Fruit fly (Drosophila melanogaster) whole organism, embryonic: ENCODE measurements around the gene CG31804.

Source experiments
- C15 ChIP-seq: fragments of 200-800 bp; sonication (Bioruptor generic); IDR thresholded peaks from 3 replicates; pipeline ENCODE4 v1.3.6; 2022; ENCODE audit warnings: missing biosample characterization, missing genetic modification characterization
- CG12659 ChIP-seq: fragments of 200-800 bp; sonication (Bioruptor generic); optimal IDR thresholded peaks from 3 replicates; lab custom pipeline; 2017; ENCODE audit warnings: mild to moderate bottlenecking, missing biosample characterization, missing genetic modification reagents, missing genetic modification characterization
- CG13123 ChIP-seq: fragments of 200-800 bp; sonication (Bioruptor generic); optimal IDR thresholded peaks from 2 replicates; lab custom pipeline; 2016; ENCODE audit warnings: missing biosample characterization, missing genetic modification characterization
- CG13287 ChIP-seq: fragments of 200-800 bp; sonication (Bioruptor generic); IDR thresholded peaks from 2 replicates; pipeline ENCODE4 v1.3.6; 2022; ENCODE audit warnings: missing biosample characterization, missing genetic modification characterization; ENCODE audit not compliant: partially characterized antibody
- CG14667 ChIP-seq: fragments of 200-800 bp; sonication (Bioruptor generic); IDR thresholded peaks from 2 replicates; pipeline ENCODE4 v1.3.6; 2022; ENCODE audit warnings: missing biosample characterization, missing genetic modification characterization
- CG14710 ChIP-seq: fragments of 200-800 bp; sonication (Bioruptor generic); optimal IDR thresholded peaks from 3 replicates; lab custom pipeline; 2019; ENCODE audit warnings: missing biosample characterization, mild to moderate bottlenecking, missing genetic modification characterization, moderate library complexity
- CG15011 ChIP-seq: fragments of 200-800 bp; sonication (Bioruptor generic); optimal IDR thresholded peaks from 3 replicates; lab custom pipeline; 2018; ENCODE audit warnings: missing biosample characterization, mild to moderate bottlenecking, missing genetic modification characterization
- CG17328 ChIP-seq: fragments of 200-800 bp; sonication (Bioruptor generic); IDR thresholded peaks from 2 replicates; pipeline ENCODE4 v1.3.6; 2022; ENCODE audit warnings: missing biosample characterization, missing genetic modification characterization
- CG17802 ChIP-seq: fragments of 200-800 bp; sonication (Bioruptor generic); optimal IDR thresholded peaks from 2 replicates; lab custom pipeline; 2018; ENCODE audit warnings: missing biosample characterization, mild to moderate bottlenecking, missing genetic modification characterization, moderate library complexity
- CG2889 ChIP-seq: fragments of 200-800 bp; sonication (Bioruptor generic); IDR thresholded peaks from 3 replicates; pipeline ENCODE4 v1.3.6; 2022; ENCODE audit warnings: missing biosample characterization, missing genetic modification characterization
- CG3726 ChIP-seq: fragments of 200-800 bp; sonication (Bioruptor generic); IDR thresholded peaks from 3 replicates; pipeline ENCODE4, ENCODE4 v1.3.6; 2022; ENCODE audit warnings: missing biosample characterization, missing genetic modification characterization
- CG42726 ChIP-seq: fragments of 200-800 bp; sonication (Bioruptor generic); IDR thresholded peaks from 2 replicates; pipeline ENCODE4 v1.3.6; 2022; ENCODE audit warnings: missing biosample characterization, missing genetic modification characterization; ENCODE audit not compliant: partially characterized antibody
- CG5245 ChIP-seq: fragments of 200-800 bp; sonication (Bioruptor generic); optimal IDR thresholded peaks from 3 replicates; lab custom pipeline; 2016; ENCODE audit warnings: missing biosample characterization, missing genetic modification characterization
- CG6854 ChIP-seq: fragments of 200-800 bp; sonication (Bioruptor generic); optimal IDR thresholded peaks from 3 replicates; lab custom pipeline; 2017; ENCODE audit warnings: missing biosample characterization, mild to moderate bottlenecking, missing genetic modification characterization
- CG7556 ChIP-seq: fragments of 200-800 bp; sonication (Bioruptor generic); optimal IDR thresholded peaks from 2 replicates; lab custom pipeline; 2017; ENCODE audit warnings: missing biosample characterization, mild to moderate bottlenecking, missing genetic modification characterization
- CG8359 ChIP-seq: fragments of 200-800 bp; sonication (Bioruptor generic); optimal IDR thresholded peaks from 2 replicates; lab custom pipeline; 2017; ENCODE audit warnings: missing biosample characterization, mild to moderate bottlenecking, missing genetic modification characterization, borderline replicate concordance
- CG9797 ChIP-seq: fragments of 200-800 bp; sonication (Bioruptor generic); optimal IDR thresholded peaks from 3 replicates; lab custom pipeline; 2018; ENCODE audit warnings: missing biosample characterization, mild to moderate bottlenecking, missing genetic modification characterization
- CTCF ChIP-seq: fragments of 200-800 bp; sonication (Bioruptor generic); optimal IDR thresholded peaks from 2 replicates; lab custom pipeline; 2017; ENCODE audit warnings: missing biosample characterization, mild to moderate bottlenecking, missing genetic modification characterization, moderate library complexity
- D19A ChIP-seq: fragments of 200-800 bp; optimal IDR thresholded peaks from 3 replicates; lab custom pipeline; 2019; ENCODE audit warnings: missing biosample characterization, mild to moderate bottlenecking, missing genetic modification characterization, moderate library complexity
- Ets65A ChIP-seq: fragments of 200-800 bp; sonication (Bioruptor generic); peaks from one replicate; lab custom pipeline; 2016; ENCODE audit warnings: missing biosample characterization, missing genetic modification characterization
- HLH4C ChIP-seq: fragments of 200-800 bp; sonication (Bioruptor generic); IDR thresholded peaks from 3 replicates; pipeline ENCODE4 v1.3.6; 2022; ENCODE audit warnings: missing biosample characterization, missing genetic modification characterization; ENCODE audit not compliant: partially characterized antibody
- HmgZ ChIP-seq: fragments of 200-800 bp; sonication (Bioruptor generic); optimal IDR thresholded peaks from 2 replicates; lab custom pipeline; 2018; ENCODE audit warnings: missing biosample characterization, mild to moderate bottlenecking, missing genetic modification characterization
- Hr3 ChIP-seq: fragments of 200-800 bp; sonication (Bioruptor generic); optimal IDR thresholded peaks from 3 replicates; lab custom pipeline; 2016; ENCODE audit warnings: missing biosample characterization, missing genetic modification characterization
- Hr51 ChIP-seq, 2 experiments: fragments of 200-800 bp; sonication (Bioruptor generic); optimal IDR thresholded peaks; 2 replicates in 1 of 2; 3 replicates in 1 of 2; lab custom pipeline; 2016 to 2018; ENCODE audit warnings: missing biosample characterization in 2 of 2, missing genetic modification characterization in 2 of 2, mild to moderate bottlenecking in 1 of 2, moderate library complexity in 1 of 2
- NC2β ChIP-seq: fragments of 200-800 bp; sonication (Bioruptor generic); optimal IDR thresholded peaks from 2 replicates; lab custom pipeline; 2016; ENCODE audit warnings: missing biosample characterization, missing genetic modification characterization
- Opbp ChIP-seq: fragments of 200-800 bp; sonication (Bioruptor generic); IDR thresholded peaks from 3 replicates; pipeline ENCODE4 v1.3.6; 2022; ENCODE audit warnings: missing biosample characterization, missing genetic modification characterization; ENCODE audit not compliant: partially characterized antibody
- Scr ChIP-seq: fragments of 200-800 bp; sonication (Bioruptor generic); IDR thresholded peaks from 2 replicates; pipeline ENCODE4 v1.3.6; 2022; ENCODE audit warnings: missing biosample characterization, missing genetic modification characterization; ENCODE audit not compliant: partially characterized antibody
- Sox102F ChIP-seq: fragments of 200-800 bp; sonication (Bioruptor generic); optimal IDR thresholded peaks from 2 replicates; lab custom pipeline; 2018; ENCODE audit warnings: missing biosample characterization, mild to moderate bottlenecking, missing genetic modification characterization, moderate library complexity
- bowl ChIP-seq: fragments of 200-800 bp; sonication (Bioruptor generic); IDR thresholded peaks from 2 replicates; pipeline ENCODE4 v1.3.6; 2022; ENCODE audit warnings: missing biosample characterization, missing genetic modification characterization
- cad ChIP-seq: fragments of >200 bp; optimal IDR thresholded peaks from 2 replicates; lab custom pipeline; 2017; ENCODE audit warnings: missing biosample characterization, missing genetic modification characterization
- chm ChIP-seq: fragments of 200-800 bp; sonication (Bioruptor generic); IDR thresholded peaks from 2 replicates; pipeline ENCODE4 v1.3.6; 2022; ENCODE audit warnings: missing biosample characterization, missing genetic modification characterization
- gem ChIP-seq: fragments of 200-800 bp; sonication (Bioruptor generic); optimal IDR thresholded peaks from 2 replicates; lab custom pipeline; 2019; ENCODE audit warnings: missing biosample characterization, mild to moderate bottlenecking, missing genetic modification characterization, moderate library complexity
- hkb ChIP-seq, 2 experiments: fragments of 200-800 bp in 1 of 2; fragments of >200 bp in 1 of 2; sonication (Bioruptor generic) in 1 of 2; IDR thresholded peaks in 1 of 2; optimal IDR thresholded peaks in 1 of 2; 2 replicates each; pipeline versions ENCODE4 v1.3.6 to Lab custom; 2017 to 2022; ENCODE audit warnings: missing biosample characterization in 1 of 2, missing genetic modification characterization in 1 of 2
- ind ChIP-seq: fragments of 200-800 bp; sonication (Bioruptor generic); optimal IDR thresholded peaks from 3 replicates; lab custom pipeline; 2016; ENCODE audit warnings: missing biosample characterization, missing genetic modification characterization
- lab ChIP-seq: fragments of 200-800 bp; sonication (Bioruptor generic); optimal IDR thresholded peaks from 3 replicates; lab custom pipeline; 2017; ENCODE audit warnings: missing biosample characterization, missing genetic modification characterization, mild to moderate bottlenecking, moderate library complexity, missing genetic modification reagents
- pan ChIP-seq, 4 experiments: fragments of >200 bp in 3 of 4; fragments of 200-800 bp in 1 of 4; sonication (Bioruptor generic) in 1 of 4; optimal IDR thresholded peaks in 3 of 4; IDR thresholded peaks in 1 of 4; 2 replicates each; pipeline versions ENCODE4 v1.3.6 to Lab custom; 2017 to 2022; ENCODE audit warnings: missing biosample characterization in 2 of 4, missing genetic modification characterization in 2 of 4, mixed read lengths in 1 of 4
- pita ChIP-seq: fragments of 200-800 bp; sonication (Bioruptor generic); optimal IDR thresholded peaks from 2 replicates; lab custom pipeline; 2017; ENCODE audit warnings: missing biosample characterization, mild to moderate bottlenecking, missing genetic modification characterization
- sens ChIP-seq: fragments of 200-800 bp; sonication (Bioruptor generic); peaks from one replicate; lab custom pipeline; 2016; ENCODE audit warnings: missing biosample characterization, missing genetic modification characterization
- sr ChIP-seq: fragments of 200-800 bp; sonication (Bioruptor generic); IDR thresholded peaks from 3 replicates; pipeline ENCODE4 v1.3.6; 2022; ENCODE audit warnings: missing biosample characterization, missing genetic modification characterization
- tin ChIP-seq: fragments of 200-800 bp; sonication (Bioruptor generic); optimal IDR thresholded peaks from 3 replicates; lab custom pipeline; 2016; ENCODE audit warnings: missing biosample characterization, missing genetic modification characterization
- wek ChIP-seq: fragments of 200-800 bp; sonication (Bioruptor generic); optimal IDR thresholded peaks from 3 replicates; lab custom pipeline; 2018; ENCODE audit warnings: missing biosample characterization, mild to moderate bottlenecking, missing genetic modification characterization, moderate library complexity
- zen ChIP-seq: fragments of 200-800 bp; sonication (Bioruptor generic); optimal IDR thresholded peaks from 3 replicates; lab custom pipeline; 2018; ENCODE audit warnings: missing biosample characterization, mild to moderate bottlenecking, missing genetic modification characterization, moderate library complexity

CG31804 gene

dm6 chr2L:17368503-17368902 lies 5.2 kb downstream of the CG31804 start (continued):
- TF ChIP-seq Scr (GFP tag; lab: Robert Waterston, UW) (peak; percentile 53; the same call in 1 of the 2 replicates), CG2889 (GFP tag; lab: Robert Waterston, UW) (no peak), CG12659 (peak; percentile 1), CG3726 (GFP tag; lab: Robert Waterston, UW) (no peak), CG7556 (GFP tag; lab: Kevin White, UChicago) (no peak), CG5245 (GFP tag; lab: Kevin White, UChicago) (no peak), Hr3 (GFP tag; lab: Kevin White, UChicago) (no peak), tin (GFP tag; lab: Kevin White, UChicago) (no peak), chm (GFP tag; lab: Robert Waterston, UW) (no peak), CG17328 (GFP tag; lab: Robert Waterston, UW) (no peak), zen (tag; lab: Kevin White, UChicago) (peak; percentile 83), pita (GFP tag; lab: Kevin White, UChicago) (peak; percentile 55), CG13123 (GFP tag; lab: Kevin White, UChicago) (no peak), HmgZ (peak; percentile 17), NC2β (GFP tag; lab: Kevin White, UChicago) (no peak), CG6854 (GFP tag; lab: Kevin White, UChicago) (peak; percentile 26), CG42726 (GFP tag; lab: Robert Waterston, UW) (peak; percentile 60), CG17802 (tag; lab: Kevin White, UChicago) (no peak), sr (GFP tag; lab: Robert Waterston, UW) (no peak), CG15011 (no peak), bowl (GFP tag; lab: Robert Waterston, UW) (no peak), CG13287 (GFP tag; lab: Robert Waterston, UW) (peak; percentile 42; the same call in 1 of the 2 replicates), HLH4C (GFP tag; lab: Robert Waterston, UW) (0 out of 3 replicates have a peak, but pooled peaks have one; percentile 23), Hr51 (GFP tag; optimal IDR thresholded peaks at IDR 0.05; lab: Kevin White, UChicago) (peak in 1 of 2 experiments; percentile 69), cad (GFP tag; lab: Kevin White, UChicago) (peak; percentile 78), CTCF (GFP tag; lab: Kevin White, UChicago) (peak; percentile 66), Opbp (GFP tag; lab: Robert Waterston, UW) (peak; percentile 56; the same call in 1 of the 3 replicates), wek (GFP tag; lab: Kevin White, UChicago) (no peak), CG8359 (GFP tag; lab: Kevin White, UChicago) (no peak), CG9797 (GFP tag; lab: Kevin White, UChicago) (no peak)

- TF ChIP-seq pan (optimal IDR thresholded peaks at IDR 0.05; lab: Kevin White, UChicago) (no peak), pan (GFP tag; optimal IDR thresholded peaks at IDR 0.05 in 1 of 2, IDR thresholded peaks at IDR 0.05 in 1 of 2) (peak in 1 of 2 experiments; percentile 38), hkb (optimal IDR thresholded peaks at IDR 0.05; lab: Kevin White, UChicago) (peak; percentile 10), hkb (GFP tag; IDR thresholded peaks at IDR 0.05; lab: Robert Waterston, UW) (0 out of 2 replicates have a peak, but pooled peaks have one; percentile 24), ind (GFP tag; lab: Kevin White, UChicago) (peak; percentile 2), D19A (tag; lab: Kevin White, UChicago) (peak; percentile 29), sens (GFP tag; lab: Kevin White, UChicago) (peak; percentile 82), gem (tag; lab: Kevin White, UChicago) (peak; percentile 27), CG14710 (no peak), C15 (GFP tag; lab: Robert Waterston, UW) (no peak), Sox102F (GFP tag; lab: Kevin White, UChicago) (peak; percentile 1), CG14667 (no peak), Ets65A (peak; percentile 76), lab (peak; percentile 6)
These were observed 11.5 kb downstream of the CG31804 start for dm6 chr2L:17374832-17375231.
